Worm (Caenorhabditis elegans): ENCODE results near the gene ZC395.4.
A peak's percentile ranks its signal among the peaks of the same experiment; 100 is the strongest.

DNA sequence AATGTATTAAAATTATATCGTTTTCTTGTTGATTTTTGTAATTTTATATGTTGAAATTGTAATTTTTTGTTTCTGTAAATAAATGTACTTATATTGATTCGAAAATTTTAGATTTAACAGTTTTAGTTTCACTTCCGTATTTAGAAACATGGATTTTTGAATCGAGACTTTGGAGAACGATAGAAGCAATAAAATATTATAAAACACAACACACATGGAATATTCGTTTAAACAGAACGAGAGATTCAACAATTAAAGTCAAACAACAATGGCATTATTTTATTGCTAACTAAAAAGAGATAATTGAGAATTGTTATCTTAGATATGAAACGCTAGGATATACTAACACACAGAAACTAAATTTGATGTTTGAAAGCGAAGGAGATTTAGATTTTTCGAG lies 1.4 kb upstream of the ZC395.4 start:
- TF ChIP-seq mcd-1 (GFP tag; IDR thresholded peaks at IDR 0.05), result no peak
- no peak for TF ChIP-seq dpl-1 (GFP tag; optimal IDR thresholded peaks at IDR 0.05)
- no peak for TF ChIP-seq dox-1 (GFP tag; IDR thresholded peaks at IDR 0.05)
- TF ChIP-seq ztf-28 (GFP tag; IDR thresholded peaks at IDR 0.05), result 0 out of 2 replicates have a peak, but pooled peaks have one; percentile 0
- TF ChIP-seq ama-1 (optimal IDR thresholded peaks at IDR 0.05), result no peak
- TF ChIP-seq ama-1 (GFP tag; optimal IDR thresholded peaks at IDR 0.05), result no peak
- TF ChIP-seq lsl-1 (GFP tag; optimal IDR thresholded peaks at IDR 0.05), result no peak
- TF ChIP-seq nfya-1 (tag; optimal IDR thresholded peaks at IDR 0.05; ENCODE audit: borderline replicate concordance, insufficient read depth), result no peak
- no peak for TF ChIP-seq Y95B8A.8 (GFP tag; IDR thresholded peaks at IDR 0.05)
- no peak for TF ChIP-seq sea-2 (GFP tag; IDR thresholded peaks at IDR 0.05)
- no peak for TF ChIP-seq snpc-4 (GFP tag; optimal IDR thresholded peaks at IDR 0.05)
- TF ChIP-seq snpc-4 (tag; optimal IDR thresholded peaks at IDR 0.05), result no peak
- TF ChIP-seq let-607 (tag; optimal IDR thresholded peaks at IDR 0.05), result peak in 1 of 2 experiments; percentile 19
- TF ChIP-seq F22D6.2 (tag; optimal IDR thresholded peaks at IDR 0.05), result no peak
